Fruit fly (Drosophila melanogaster) whole organism, prepupa: ENCODE data around the gene CG15308.
A peak's percentile ranks its signal among the peaks of the same experiment; 100 is the strongest.

ENCODE experiments used
- Blimp-1 ChIP-seq: fragments of 200-800 bp; sonication (Bioruptor generic); optimal IDR thresholded peaks from 3 replicates; lab custom pipeline; 2017; ENCODE audit warnings: missing biosample characterization, missing genetic modification characterization, mild to moderate bottlenecking, moderate library complexity, missing genetic modification reagents
- CG10631 ChIP-seq: fragments of 200-800 bp; sonication (Bioruptor generic); optimal IDR thresholded peaks from 2 replicates; lab custom pipeline; 2016; ENCODE audit warnings: missing biosample characterization, missing genetic modification characterization
- CG10669 ChIP-seq: fragments of 200-800 bp; sonication (Bioruptor generic); optimal IDR thresholded peaks from 3 replicates; lab custom pipeline; 2018; ENCODE audit warnings: missing biosample characterization, mild to moderate bottlenecking, missing genetic modification characterization, moderate library complexity
- CG11902 ChIP-seq: fragments of 200-800 bp; sonication (Bioruptor generic); optimal IDR thresholded peaks from 3 replicates; lab custom pipeline; 2016; ENCODE audit warnings: missing biosample characterization, missing genetic modification characterization
- CG15336 ChIP-seq: fragments of 200-800 bp; sonication (Bioruptor generic); IDR thresholded peaks from 2 replicates; pipeline ENCODE4 v1.3.6; 2022; ENCODE audit warnings: missing biosample characterization, missing genetic modification characterization
- CG16779 ChIP-seq: fragments of 200-800 bp; sonication (Bioruptor generic); optimal IDR thresholded peaks from 3 replicates; lab custom pipeline; 2017; ENCODE audit warnings: missing biosample characterization, mild to moderate bottlenecking, missing genetic modification characterization
- CG31627 ChIP-seq: fragments of 200-800 bp; sonication (Bioruptor generic); optimal IDR thresholded peaks from 3 replicates; lab custom pipeline; 2016; ENCODE audit warnings: missing biosample characterization, missing genetic modification characterization
- CG32006 ChIP-seq: fragments of 200-800 bp; sonication (Bioruptor generic); optimal IDR thresholded peaks from 3 replicates; lab custom pipeline; 2017; ENCODE audit warnings: missing biosample characterization, mild to moderate bottlenecking, missing genetic modification characterization
- CG34406 ChIP-seq: fragments of 200-800 bp; sonication (Bioruptor generic); optimal IDR thresholded peaks from 3 replicates; lab custom pipeline; 2016; ENCODE audit warnings: missing biosample characterization, missing genetic modification characterization
- CG3919 ChIP-seq: fragments of 200-800 bp; sonication (Bioruptor generic); optimal IDR thresholded peaks from 3 replicates; lab custom pipeline; 2016; ENCODE audit warnings: missing biosample characterization, missing genetic modification characterization
- CG4318 ChIP-seq: fragments of 200-800 bp; sonication (Bioruptor generic); optimal IDR thresholded peaks from 3 replicates; lab custom pipeline; 2017; ENCODE audit warnings: missing biosample characterization, mild to moderate bottlenecking, missing genetic modification characterization
- CG6163 ChIP-seq: fragments of 200-800 bp; sonication (Bioruptor generic); IDR thresholded peaks from 3 replicates; pipeline ENCODE4 v1.3.6; 2022; ENCODE audit warnings: missing biosample characterization, missing genetic modification characterization
- CG6276 ChIP-seq: fragments of 200-800 bp; sonication (Bioruptor generic); optimal IDR thresholded peaks from 2 replicates; lab custom pipeline; 2017; ENCODE audit warnings: missing biosample characterization, mild to moderate bottlenecking, missing genetic modification characterization
- CG6792 ChIP-seq: fragments of 200-800 bp; sonication (Bioruptor generic); optimal IDR thresholded peaks from 3 replicates; lab custom pipeline; 2016; ENCODE audit warnings: missing biosample characterization, missing genetic modification characterization
- CG6808 ChIP-seq: fragments of 200-800 bp; sonication (Bioruptor generic); optimal IDR thresholded peaks from 3 replicates; lab custom pipeline; 2017; ENCODE audit warnings: missing biosample characterization, missing genetic modification characterization, mild to moderate bottlenecking, moderate library complexity, missing genetic modification reagents
- CG8119 ChIP-seq: fragments of 200-800 bp; sonication (Bioruptor generic); IDR thresholded peaks from 3 replicates; pipeline ENCODE4 v1.3.6; 2022; ENCODE audit warnings: missing biosample characterization, missing genetic modification characterization
- CG8319 ChIP-seq: fragments of 200-800 bp; sonication (Bioruptor generic); optimal IDR thresholded peaks from 3 replicates; lab custom pipeline; 2016; ENCODE audit warnings: missing biosample characterization, missing genetic modification characterization
- CG8632 ChIP-seq: fragments of 200-800 bp; sonication (Bioruptor generic); optimal IDR thresholded peaks from 3 replicates; lab custom pipeline; 2016; ENCODE audit warnings: missing biosample characterization, missing genetic modification characterization
- CG9139 ChIP-seq: fragments of 200-800 bp; sonication (Bioruptor generic); optimal IDR thresholded peaks from 3 replicates; lab custom pipeline; 2017; ENCODE audit warnings: missing biosample characterization, mild to moderate bottlenecking, missing genetic modification characterization
- Eip75B ChIP-seq: fragments of 200-800 bp; sonication (Bioruptor generic); optimal IDR thresholded peaks from 3 replicates; lab custom pipeline; 2016; ENCODE audit warnings: missing biosample characterization, missing genetic modification characterization
- Eip93F ChIP-seq: fragments of 200-800 bp; sonication (Bioruptor generic); optimal IDR thresholded peaks from 2 replicates; lab custom pipeline; 2016; ENCODE audit warnings: missing biosample characterization, mild to moderate bottlenecking, missing genetic modification characterization
- Ets21C ChIP-seq: fragments of 200-800 bp; sonication (Bioruptor generic); optimal IDR thresholded peaks from 3 replicates; lab custom pipeline; 2016; ENCODE audit warnings: missing biosample characterization, missing genetic modification characterization
- Ets96B ChIP-seq: fragments of 200-800 bp; optimal IDR thresholded peaks from 2 replicates; lab custom pipeline; 2019; ENCODE audit warnings: missing biosample characterization, mild to moderate bottlenecking, missing genetic modification characterization, moderate library complexity
- Gug ChIP-seq: fragments of 200-800 bp; sonication (Bioruptor generic); IDR thresholded peaks from 2 replicates; pipeline ENCODE4 v1.3.6; 2022; ENCODE audit warnings: missing biosample characterization, missing genetic modification characterization
- OdsH ChIP-seq: fragments of 200-800 bp; sonication (Bioruptor generic); optimal IDR thresholded peaks from 3 replicates; lab custom pipeline; 2016; ENCODE audit warnings: missing biosample characterization, missing genetic modification characterization
- Smox ChIP-seq: fragments of 200-800 bp; sonication (Bioruptor generic); optimal IDR thresholded peaks from 3 replicates; lab custom pipeline; 2016; ENCODE audit warnings: missing biosample characterization, missing genetic modification characterization
- Sox102F ChIP-seq: fragments of 200-800 bp; sonication (Bioruptor generic); optimal IDR thresholded peaks from 2 replicates; lab custom pipeline; 2016; ENCODE audit warnings: missing biosample characterization, mild to moderate bottlenecking, missing genetic modification characterization
- Sox14 ChIP-seq: fragments of 200-800 bp; sonication (Bioruptor generic); optimal IDR thresholded peaks from 3 replicates; lab custom pipeline; 2016; ENCODE audit warnings: missing biosample characterization, missing genetic modification characterization
- acj6 ChIP-seq: fragments of 200-800 bp; sonication (Bioruptor generic); optimal IDR thresholded peaks from 3 replicates; lab custom pipeline; 2016; ENCODE audit warnings: missing biosample characterization, missing genetic modification characterization
- cyc ChIP-seq: fragments of 200-800 bp; sonication (Bioruptor generic); optimal IDR thresholded peaks from 3 replicates; lab custom pipeline; 2016; ENCODE audit warnings: missing biosample characterization, missing genetic modification characterization
- dac ChIP-seq: fragments of 200-800 bp; sonication (Bioruptor generic); optimal IDR thresholded peaks from 2 replicates; lab custom pipeline; 2017; ENCODE audit warnings: missing biosample characterization, mild to moderate bottlenecking, missing genetic modification characterization
- dsx ChIP-seq: fragments of 200-800 bp; optimal IDR thresholded peaks from 3 replicates; lab custom pipeline; 2019; ENCODE audit warnings: missing biosample characterization, mild to moderate bottlenecking, missing genetic modification characterization, moderate library complexity; ENCODE audit not compliant: poor library complexity, severe bottlenecking
- eg ChIP-seq: fragments of 200-800 bp; sonication (Bioruptor generic); IDR thresholded peaks from 3 replicates; pipeline ENCODE4 v1.3.6; 2022; ENCODE audit warnings: missing biosample characterization, missing genetic modification characterization
- esn ChIP-seq: fragments of 200-800 bp; sonication (Bioruptor generic); optimal IDR thresholded peaks from 2 replicates; lab custom pipeline; 2016; ENCODE audit warnings: missing biosample characterization, mild to moderate bottlenecking, missing genetic modification characterization, moderate library complexity
- fd59A ChIP-seq: fragments of 200-800 bp; sonication (Bioruptor generic); optimal IDR thresholded peaks from 2 replicates; lab custom pipeline; 2017; ENCODE audit warnings: missing biosample characterization, mild to moderate bottlenecking, missing genetic modification characterization, missing genetic modification reagents
- fd85E ChIP-seq: fragments of 200-800 bp; sonication (Bioruptor generic); optimal IDR thresholded peaks from 3 replicates; lab custom pipeline; 2016; ENCODE audit warnings: missing biosample characterization, missing genetic modification characterization
- fkh ChIP-seq: fragments of 200-800 bp; sonication (Bioruptor generic); optimal IDR thresholded peaks from 3 replicates; lab custom pipeline; 2017; ENCODE audit warnings: missing biosample characterization, mild to moderate bottlenecking, missing genetic modification characterization, moderate library complexity
- lz ChIP-seq: fragments of 200-800 bp; sonication (Bioruptor generic); optimal IDR thresholded peaks from 3 replicates; lab custom pipeline; 2016; ENCODE audit warnings: missing biosample characterization, missing genetic modification characterization
- pdm3 ChIP-seq: fragments of 200-800 bp; sonication (Bioruptor generic); optimal IDR thresholded peaks from 3 replicates; lab custom pipeline; 2016; ENCODE audit warnings: missing biosample characterization, missing genetic modification characterization
- salr ChIP-seq, 2 experiments: fragments of 200-800 bp; sonication (Bioruptor generic); optimal IDR thresholded peaks; 3 replicates each; lab custom pipeline; 2016 to 2018; ENCODE audit warnings: missing biosample characterization in 2 of 2, missing genetic modification characterization in 2 of 2, mild to moderate bottlenecking in 1 of 2
- spab ChIP-seq: fragments of 200-800 bp; sonication (Bioruptor generic); optimal IDR thresholded peaks from 2 replicates; lab custom pipeline; 2017; ENCODE audit warnings: missing biosample characterization, mild to moderate bottlenecking, missing genetic modification characterization, missing genetic modification reagents
- svp ChIP-seq: fragments of 200-800 bp; sonication (Bioruptor generic); peaks from one replicate; lab custom pipeline; 2016; ENCODE audit warnings: missing biosample characterization, missing genetic modification characterization
- topi ChIP-seq: fragments of 200-800 bp; sonication (Bioruptor generic); optimal IDR thresholded peaks from 3 replicates; lab custom pipeline; 2016; ENCODE audit warnings: missing biosample characterization, missing genetic modification characterization

CG15308 gene

DNA sequence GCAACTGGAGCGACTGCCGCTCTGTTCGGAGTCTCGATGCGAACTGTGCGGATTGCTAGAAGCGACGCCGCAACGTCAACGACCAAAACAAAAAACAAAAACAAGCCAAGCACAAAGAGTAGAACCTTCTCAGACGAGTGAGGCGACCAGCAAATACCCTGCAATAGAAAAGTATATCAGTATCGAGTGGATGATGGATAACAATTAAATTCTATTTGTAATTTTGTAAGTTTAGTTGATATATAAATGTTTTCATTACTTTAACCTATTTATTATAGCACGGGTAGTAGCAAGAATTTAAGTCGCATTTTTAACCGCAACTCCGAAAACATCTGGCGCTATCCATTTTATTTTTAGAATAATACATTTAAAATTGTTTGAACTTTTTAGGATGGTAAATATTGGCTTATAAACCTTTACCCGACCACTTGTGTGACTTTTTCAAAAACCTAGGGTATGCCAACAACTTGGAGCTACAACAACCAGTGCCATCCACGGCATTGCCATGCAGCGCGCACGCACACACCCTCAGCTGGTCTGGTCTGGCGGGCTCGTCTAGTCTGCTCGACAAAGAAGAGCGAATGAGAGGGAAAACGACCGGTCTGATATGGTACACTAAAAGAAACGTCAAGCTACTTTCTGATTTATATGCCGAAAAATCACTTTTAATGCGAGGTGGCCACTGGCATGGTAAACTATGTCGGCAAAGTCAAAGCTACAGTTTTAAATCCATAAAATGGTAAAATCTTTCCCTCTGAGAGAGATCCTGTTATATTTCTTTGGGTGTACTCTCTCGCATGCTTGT is 46.5 kb upstream of the CG15308 start, which contains the start of gene CG12643 (continued):
- peak; percentile 88 for TF ChIP-seq CG34406 (GFP tag; lab: Kevin White, UChicago)
- TF ChIP-seq CG6163 (GFP tag; lab: Robert Waterston, UW), result peak; percentile 98
- TF ChIP-seq CG11902 (GFP tag; lab: Kevin White, UChicago), result peak; percentile 94
- peak; percentile 86 to 90 for TF ChIP-seq salr (GFP tag; optimal IDR thresholded peaks at IDR 0.05; lab: Kevin White, UChicago)
- peak; percentile 94 for TF ChIP-seq CG32006 (GFP tag; lab: Kevin White, UChicago)
- TF ChIP-seq spab (GFP tag; lab: Kevin White, UChicago), result peak; percentile 78
- TF ChIP-seq CG6276 (GFP tag; lab: Kevin White, UChicago), result peak; percentile 88
- TF ChIP-seq CG10631, result peak; percentile 94
- TF ChIP-seq CG3919 (GFP tag; lab: Kevin White, UChicago), result peak; percentile 97
- peak; percentile 94 for TF ChIP-seq Eip75B (GFP tag; lab: Kevin White, UChicago)
- peak; percentile 85 for TF ChIP-seq Ets96B
- peak; percentile 94 for TF ChIP-seq CG6792 (GFP tag; lab: Kevin White, UChicago)
- peak; percentile 87 for TF ChIP-seq CG10669 (GFP tag; lab: Kevin White, UChicago)
- TF ChIP-seq cyc, result peak; percentile 98
- peak; percentile 96 for TF ChIP-seq Sox102F
- TF ChIP-seq esn (GFP tag; lab: Kevin White, UChicago), result peak; percentile 97
- TF ChIP-seq CG6808 (GFP tag; lab: Kevin White, UChicago), result peak; percentile 90

DNA sequence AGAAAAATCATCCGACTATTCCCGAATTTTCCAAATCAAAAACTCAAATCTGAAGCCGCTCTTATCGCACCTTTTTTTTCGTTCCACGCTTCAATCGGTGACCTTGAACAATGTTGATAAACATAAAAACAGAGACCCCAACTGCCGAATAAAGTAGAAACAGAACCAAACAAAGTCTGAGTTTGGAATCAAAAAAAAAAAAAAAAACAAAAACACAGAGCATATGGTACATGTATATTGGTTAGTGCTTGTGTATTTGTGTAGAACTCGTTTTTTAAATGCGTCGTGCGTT is 45.0 kb upstream of the CG15308 start:
- no peak for TF ChIP-seq CG11902 (GFP tag; lab: Kevin White, UChicago)
- TF ChIP-seq svp (GFP tag; lab: Kevin White, UChicago), result no peak

DNA sequence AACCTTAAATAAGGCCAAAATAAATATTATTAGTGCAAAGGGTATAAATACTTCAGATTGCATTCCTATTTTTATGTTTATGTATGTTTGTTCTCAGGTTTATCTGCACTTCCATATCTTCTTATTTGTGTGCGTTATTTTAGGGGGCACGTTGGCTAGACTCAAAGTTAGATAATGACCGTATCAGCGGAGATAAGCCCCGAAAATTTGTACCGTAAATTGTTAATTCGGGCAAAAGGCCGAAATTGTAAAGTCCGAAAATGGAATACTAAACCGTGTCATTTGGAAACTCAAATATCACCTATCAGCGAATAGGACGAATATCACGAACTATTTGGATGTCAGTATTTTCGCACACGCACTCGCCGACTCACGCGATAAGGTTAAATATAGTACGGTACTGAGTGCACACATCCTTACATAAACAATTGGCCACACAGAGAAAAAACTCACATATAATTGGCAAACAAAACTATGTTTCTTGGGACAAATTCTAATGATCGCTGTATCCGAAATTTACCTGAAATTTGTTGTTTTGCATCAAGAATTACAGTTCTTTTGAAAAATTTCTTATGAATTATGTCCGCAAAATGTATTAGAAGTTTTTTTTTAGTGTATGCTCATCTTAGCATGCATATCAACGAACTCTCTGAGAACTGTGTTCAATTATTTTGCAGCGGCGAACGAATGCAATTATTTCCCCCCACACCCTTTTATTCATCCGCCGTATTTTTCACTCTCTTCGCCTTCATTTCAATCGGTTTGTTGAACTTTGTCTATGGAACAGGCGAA is 44.4 kb upstream of the CG15308 start, which contains the start of gene Hk:
Hk (minus strand) TSS at position 321 of the 792 bp plus-strand sequence.
- TF ChIP-seq CG16779 (tag; lab: Kevin White, UChicago) (peak; percentile 78), pdm3 (GFP tag; lab: Kevin White, UChicago) (peak; percentile 90), Eip93F (no peak), Blimp-1 (GFP tag; lab: Kevin White, UChicago) (no peak), cyc (peak; percentile 76), CG4318 (GFP tag; lab: Kevin White, UChicago) (peak; percentile 79), CG3919 (GFP tag; lab: Kevin White, UChicago) (peak; percentile 88), CG15336 (GFP tag; lab: Robert Waterston, UW) (peak; percentile 95), acj6 (GFP tag; lab: Kevin White, UChicago) (peak; percentile 86), dsx (GFP tag; lab: Kevin White, UChicago) (peak; percentile 79), CG31627 (GFP tag; lab: Kevin White, UChicago) (peak; percentile 63), dac (GFP tag; lab: Kevin White, UChicago) (peak; percentile 73), fd59A (GFP tag; lab: Kevin White, UChicago) (peak; percentile 76), CG11902 (GFP tag; lab: Kevin White, UChicago) (peak; percentile 41), eg (GFP tag; lab: Robert Waterston, UW) (peak; percentile 95), OdsH (GFP tag; lab: Kevin White, UChicago) (peak; percentile 92), svp (GFP tag; lab: Kevin White, UChicago) (peak; percentile 78), CG6276 (GFP tag; lab: Kevin White, UChicago) (peak; percentile 86), CG8119 (peak; percentile 90), Sox14 (GFP tag; lab: Kevin White, UChicago) (peak; percentile 89), topi (GFP tag; lab: Kevin White, UChicago) (peak; percentile 76), Smox (GFP tag; lab: Kevin White, UChicago) (peak; percentile 59), CG10631 (peak; percentile 87), CG6808 (GFP tag; lab: Kevin White, UChicago) (peak; percentile 79), Sox102F (peak; percentile 60), Ets96B (peak; percentile 88), Gug (GFP tag; lab: Robert Waterston, UW) (peak; percentile 92), lz (GFP tag; lab: Kevin White, UChicago) (peak; percentile 77), CG8319 (peak; percentile 65), CG9139 (GFP tag; lab: Kevin White, UChicago) (peak; percentile 65), fkh (GFP tag; lab: Kevin White, UChicago) (no peak), fd85E (GFP tag; lab: Kevin White, UChicago) (peak; percentile 36), CG8632 (GFP tag; lab: Kevin White, UChicago) (peak; percentile 75), Eip75B (GFP tag; lab: Kevin White, UChicago) (peak; percentile 86), Ets21C (GFP tag; lab: Kevin White, UChicago) (peak; percentile 36)
